Worm (Caenorhabditis elegans) whole organism, L1 larva: Measurements from ENCODE around the gene ppat-1.

Source experiments
- C04F5.9 ChIP-seq: sonication (generic microtip); optimal IDR thresholded peaks from 2 replicates; lab custom pipeline; 2016; ENCODE audit warnings: missing genetic modification characterization, missing compliant biosample characterization
- aly-2 ChIP-seq: fragments of 150-350 bp; optimal IDR thresholded peaks from 2 replicates; lab custom pipeline; 2014; ENCODE audit warnings: missing biosample characterization, missing genetic modification characterization
- ama-1 ChIP-seq: fragments of 150-350 bp; optimal IDR thresholded peaks from 2 replicates; lab custom pipeline; 2014
- dpl-1 ChIP-seq, 3 experiments: fragments of 150-350 bp in 2 of 3; sonication (generic microtip) in 1 of 3; optimal IDR thresholded peaks; 2 replicates each; lab custom pipeline; 2014 to 2017; ENCODE audit warnings: missing biosample characterization in 3 of 3, missing genetic modification characterization in 3 of 3, missing genetic modification reagents in 3 of 3
- hpl-2 ChIP-seq: fragments of 150-350 bp; optimal IDR thresholded peaks from 2 replicates; lab custom pipeline; 2014; ENCODE audit warnings: missing biosample characterization, missing genetic modification reagents, missing genetic modification characterization
- lsy-2 ChIP-seq, 2 experiments: fragments of 150-350 bp; optimal IDR thresholded peaks; 2 replicates each; lab custom pipeline; 2014; ENCODE audit warnings: missing biosample characterization in 2 of 2, missing genetic modification characterization in 2 of 2
- nhr-12 ChIP-seq: sonication (generic microtip); optimal IDR thresholded peaks from 2 replicates; lab custom pipeline; 2017; ENCODE audit warnings: missing biosample characterization, missing genetic modification characterization
- nhr-28 ChIP-seq: fragments of 150-350 bp; optimal IDR thresholded peaks from 2 replicates; lab custom pipeline; 2014; ENCODE audit warnings: missing biosample characterization, missing genetic modification characterization
- nhr-84 ChIP-seq: sonication (generic microtip); optimal IDR thresholded peaks from 2 replicates; lab custom pipeline; 2017; ENCODE audit warnings: missing biosample characterization, missing genetic modification characterization
- pag-3 ChIP-seq: sonication (generic microtip); optimal IDR thresholded peaks from 2 replicates; lab custom pipeline; 2017; ENCODE audit warnings: missing genetic modification characterization, mild to moderate bottlenecking, missing compliant biosample characterization, antibody characterized with exemption, borderline replicate concordance; ENCODE audit not compliant: insufficient read depth
- sptf-1 ChIP-seq: fragments of 150-350 bp; optimal IDR thresholded peaks from 2 replicates; lab custom pipeline; 2014; ENCODE audit warnings: missing biosample characterization, missing genetic modification characterization
- zag-1 ChIP-seq: fragments of 150-350 bp; optimal IDR thresholded peaks from 2 replicates; lab custom pipeline; 2014; ENCODE audit warnings: missing biosample characterization, missing genetic modification characterization

ce11 chrIII:4705207-4705606 lies 16.1 kb downstream of the ppat-1 start, which contains the start of gene pgap-2:
- TF ChIP-seq dpl-1 (GFP tag; optimal IDR thresholded peaks at IDR 0.05; lab: Kevin White, UChicago) (no peak), nhr-12 (tag; lab: Kevin White, UChicago) (no peak), aly-2 (tag; lab: Kevin White, UChicago) (no peak), pag-3 (tag; lab: Kevin White, UChicago) (no peak), lsy-2 (tag; optimal IDR thresholded peaks at IDR 0.05; lab: Kevin White, UChicago) (no peak), nhr-84 (tag; lab: Kevin White, UChicago) (no peak), nhr-28 (tag; lab: Kevin White, UChicago) (no peak), C04F5.9 (tag; lab: Kevin White, UChicago) (no peak), sptf-1 (no peak), zag-1 (no peak), hpl-2 (GFP tag; lab: Kevin White, UChicago) (no peak), ama-1 (lab: Kevin White, UChicago) (no peak)
